Fruit fly (Drosophila melanogaster) whole organism, embryonic: ENCODE data around the gene Mst85C.

ENCODE experiments used
- CG14050 ChIP-seq: fragments of 200-800 bp; sonication (Bioruptor generic); IDR thresholded peaks from 3 replicates; pipeline ENCODE4 v1.3.6; 2022; ENCODE audit warnings: missing biosample characterization, missing genetic modification characterization
- CG14667 ChIP-seq: fragments of 200-800 bp; sonication (Bioruptor generic); IDR thresholded peaks from 2 replicates; pipeline ENCODE4 v1.3.6; 2022; ENCODE audit warnings: missing biosample characterization, missing genetic modification characterization
- CG15073 ChIP-seq: fragments of 200-800 bp; sonication (Bioruptor generic); optimal IDR thresholded peaks from 2 replicates; lab custom pipeline; 2016; ENCODE audit warnings: missing biosample characterization, missing genetic modification characterization
- CG1647 ChIP-seq: fragments of 200-800 bp; sonication (Bioruptor generic); optimal IDR thresholded peaks from 3 replicates; lab custom pipeline; 2016; ENCODE audit warnings: missing biosample characterization, missing genetic modification characterization
- CG16815 ChIP-seq: fragments of 200-800 bp; sonication (Bioruptor generic); optimal IDR thresholded peaks from 3 replicates; lab custom pipeline; 2017; ENCODE audit warnings: missing biosample characterization, mild to moderate bottlenecking, missing genetic modification characterization
- CG16863 ChIP-seq: fragments of 200-800 bp; sonication (Bioruptor generic); optimal IDR thresholded peaks from 3 replicates; lab custom pipeline; 2016; ENCODE audit warnings: missing biosample characterization, missing genetic modification characterization
- CG17612 ChIP-seq: fragments of 200-800 bp; sonication (Bioruptor generic); IDR thresholded peaks from 2 replicates; pipeline ENCODE4 v1.3.6; 2022; ENCODE audit warnings: missing biosample characterization, missing genetic modification characterization
- CG17829 ChIP-seq: fragments of 200-800 bp; optimal IDR thresholded peaks from 2 replicates; lab custom pipeline; 2019; ENCODE audit warnings: missing biosample characterization, mild to moderate bottlenecking, missing genetic modification characterization, moderate library complexity
- CG18011 ChIP-seq: fragments of 200-800 bp; sonication (Bioruptor generic); optimal IDR thresholded peaks from 2 replicates; lab custom pipeline; 2017; ENCODE audit warnings: missing biosample characterization, missing genetic modification characterization, mild to moderate bottlenecking, moderate library complexity, missing genotype
- CG32772 ChIP-seq: fragments of 200-800 bp; sonication (Bioruptor generic); IDR thresholded peaks from 2 replicates; pipeline ENCODE4 v1.3.6; 2022; ENCODE audit warnings: missing biosample characterization, missing genetic modification characterization
- CG4328 ChIP-seq: fragments of 200-800 bp; sonication (Bioruptor generic); optimal IDR thresholded peaks from 3 replicates; lab custom pipeline; 2017; ENCODE audit warnings: missing biosample characterization, missing genetic modification reagents, missing genetic modification characterization
- CG4424 ChIP-seq: fragments of 200-800 bp; sonication (Bioruptor generic); optimal IDR thresholded peaks from 3 replicates; lab custom pipeline; 2016; ENCODE audit warnings: missing biosample characterization, missing genetic modification characterization
- CG5180 ChIP-seq: fragments of 200-800 bp; sonication (Bioruptor generic); optimal IDR thresholded peaks from 3 replicates; lab custom pipeline; 2017; ENCODE audit warnings: missing biosample characterization, missing genetic modification characterization, mild to moderate bottlenecking, moderate library complexity, missing genetic modification reagents
- CG6765 ChIP-seq: fragments of 200-800 bp; sonication (Bioruptor generic); optimal IDR thresholded peaks from 3 replicates; lab custom pipeline; 2017; ENCODE audit warnings: missing biosample characterization, mild to moderate bottlenecking, missing genetic modification characterization
- CG7556 ChIP-seq: fragments of 200-800 bp; sonication (Bioruptor generic); optimal IDR thresholded peaks from 2 replicates; lab custom pipeline; 2017; ENCODE audit warnings: missing biosample characterization, mild to moderate bottlenecking, missing genetic modification characterization
- CG8290 ChIP-seq, 3 experiments: fragments of 200-800 bp; sonication (Bioruptor generic); optimal IDR thresholded peaks; 2 replicates each; lab custom pipeline; 2016 to 2019; ENCODE audit warnings: missing biosample characterization in 3 of 3, missing genetic modification characterization in 3 of 3, mild to moderate bottlenecking in 2 of 3, moderate library complexity in 1 of 3
- CG9727 ChIP-seq: fragments of 200-800 bp; sonication (Bioruptor generic); optimal IDR thresholded peaks from 3 replicates; lab custom pipeline; 2017; ENCODE audit warnings: missing biosample characterization, mild to moderate bottlenecking, missing genetic modification characterization
- CG9876 ChIP-seq: fragments of 200-800 bp; sonication (Bioruptor generic); optimal IDR thresholded peaks from 2 replicates; lab custom pipeline; 2016; ENCODE audit warnings: missing biosample characterization, missing genetic modification characterization
- CHES-1-like ChIP-seq: fragments of 200-800 bp; sonication (Bioruptor generic); optimal IDR thresholded peaks from 2 replicates; lab custom pipeline; 2016; ENCODE audit warnings: missing biosample characterization, missing genetic modification characterization
- D19A ChIP-seq: fragments of 200-800 bp; optimal IDR thresholded peaks from 3 replicates; lab custom pipeline; 2019; ENCODE audit warnings: missing biosample characterization, mild to moderate bottlenecking, missing genetic modification characterization, moderate library complexity
- Dad ChIP-seq: fragments of 200-800 bp; sonication (Bioruptor generic); optimal IDR thresholded peaks from 3 replicates; lab custom pipeline; 2016; ENCODE audit warnings: missing biosample characterization, missing genetic modification characterization
- Drgx ChIP-seq: fragments of 200-800 bp; sonication (Bioruptor generic); IDR thresholded peaks from 2 replicates; pipeline ENCODE4 v1.3.6; 2022; ENCODE audit warnings: missing biosample characterization, missing genetic modification characterization
- GATAe ChIP-seq: fragments of 200-800 bp; sonication (Bioruptor generic); conservative IDR thresholded peaks from 2 replicates; pipeline ENCODE4 v1.3.6; 2022; ENCODE audit warnings: missing biosample characterization, missing genetic modification characterization
- HmgD ChIP-seq: fragments of 200-800 bp; sonication (Bioruptor generic); optimal IDR thresholded peaks from 3 replicates; lab custom pipeline; 2016; ENCODE audit warnings: missing biosample characterization, missing genetic modification characterization
- Hr39 ChIP-seq: fragments of >200 bp; optimal IDR thresholded peaks from 2 replicates; lab custom pipeline; 2017
- Kr ChIP-seq: fragments of 200-800 bp; sonication (Bioruptor generic); optimal IDR thresholded peaks from 2 replicates; lab custom pipeline; 2017; ENCODE audit warnings: missing biosample characterization, mild to moderate bottlenecking, missing genetic modification characterization
- Med ChIP-seq: fragments of 200-800 bp; sonication (Bioruptor generic); peaks from one replicate; lab custom pipeline; 2016; ENCODE audit warnings: missing biosample characterization, missing genetic modification characterization, mild to moderate bottlenecking, inconsistent platforms, moderate library complexity
- NC2β ChIP-seq: fragments of 200-800 bp; sonication (Bioruptor generic); optimal IDR thresholded peaks from 2 replicates; lab custom pipeline; 2016; ENCODE audit warnings: missing biosample characterization, missing genetic modification characterization
- Neu2 ChIP-seq: fragments of 200-800 bp; sonication (Bioruptor generic); optimal IDR thresholded peaks from 3 replicates; lab custom pipeline; 2016; ENCODE audit warnings: missing biosample characterization, missing genetic modification characterization, borderline replicate concordance
- Side ChIP-seq: fragments of 200-800 bp; sonication (Bioruptor generic); optimal IDR thresholded peaks from 2 replicates; lab custom pipeline; 2016; ENCODE audit warnings: missing biosample characterization, missing genetic modification characterization
- al ChIP-seq: fragments of 200-800 bp; sonication (Bioruptor generic); IDR thresholded peaks from 2 replicates; pipeline ENCODE4 v1.3.6; 2022; ENCODE audit warnings: missing biosample characterization, missing genetic modification characterization
- bowl ChIP-seq: fragments of 200-800 bp; sonication (Bioruptor generic); IDR thresholded peaks from 2 replicates; pipeline ENCODE4 v1.3.6; 2022; ENCODE audit warnings: missing biosample characterization, missing genetic modification characterization
- bsh ChIP-seq, 2 experiments: fragments of 200-800 bp; sonication (Bioruptor generic); optimal IDR thresholded peaks; 2 replicates each; lab custom pipeline; 2017 to 2018; ENCODE audit warnings: mild to moderate bottlenecking in 2 of 2, missing biosample characterization in 2 of 2, missing genetic modification characterization in 2 of 2, moderate library complexity in 1 of 2
- cato ChIP-seq: fragments of 200-800 bp; sonication (Bioruptor generic); optimal IDR thresholded peaks from 2 replicates; lab custom pipeline; 2016; ENCODE audit warnings: missing biosample characterization, missing genetic modification characterization, borderline replicate concordance
- chn ChIP-seq: fragments of 200-800 bp; sonication (Bioruptor generic); optimal IDR thresholded peaks from 2 replicates; lab custom pipeline; 2016; ENCODE audit warnings: missing biosample characterization, missing genetic modification characterization
- crp ChIP-seq, 2 experiments: fragments of 200-800 bp; sonication (Bioruptor generic); optimal IDR thresholded peaks; 2 replicates in 1 of 2; 3 replicates in 1 of 2; lab custom pipeline; 2017; ENCODE audit warnings: missing biosample characterization in 2 of 2, missing genetic modification characterization in 2 of 2, mild to moderate bottlenecking in 1 of 2, moderate library complexity in 1 of 2
- danr ChIP-seq: fragments of 200-800 bp; sonication (Bioruptor generic); IDR thresholded peaks from 2 replicates; pipeline ENCODE4 v1.3.6; 2022; ENCODE audit warnings: missing biosample characterization, missing genetic modification characterization
- fd64A ChIP-seq: fragments of 200-800 bp; sonication (Bioruptor generic); optimal IDR thresholded peaks from 3 replicates; lab custom pipeline; 2018; ENCODE audit warnings: missing biosample characterization, mild to moderate bottlenecking, missing genetic modification characterization
- gem ChIP-seq: fragments of 200-800 bp; sonication (Bioruptor generic); optimal IDR thresholded peaks from 2 replicates; lab custom pipeline; 2019; ENCODE audit warnings: missing biosample characterization, mild to moderate bottlenecking, missing genetic modification characterization, moderate library complexity
- hb ChIP-seq: fragments of 200-800 bp; sonication (Bioruptor generic); IDR thresholded peaks from 3 replicates; pipeline ENCODE4 v1.3.6; 2022; ENCODE audit warnings: missing biosample characterization, missing genetic modification characterization; ENCODE audit not compliant: partially characterized antibody
- hkb ChIP-seq, 2 experiments: fragments of 200-800 bp in 1 of 2; fragments of >200 bp in 1 of 2; sonication (Bioruptor generic) in 1 of 2; IDR thresholded peaks in 1 of 2; optimal IDR thresholded peaks in 1 of 2; 2 replicates each; pipeline versions ENCODE4 v1.3.6 to Lab custom; 2017 to 2022; ENCODE audit warnings: missing biosample characterization in 1 of 2, missing genetic modification characterization in 1 of 2
- inv ChIP-seq: fragments of 200-800 bp; sonication (Bioruptor generic); IDR thresholded peaks from 2 replicates; pipeline ENCODE4 v1.3.6; 2022; ENCODE audit warnings: missing biosample characterization, missing genetic modification characterization; ENCODE audit not compliant: partially characterized antibody
- nerfin-1 ChIP-seq: fragments of 200-800 bp; sonication (Bioruptor generic); optimal IDR thresholded peaks from 3 replicates; lab custom pipeline; 2019; ENCODE audit warnings: missing biosample characterization, mild to moderate bottlenecking, missing genetic modification characterization, moderate library complexity
- nerfin-2 ChIP-seq: fragments of 200-800 bp; sonication (Bioruptor generic); IDR thresholded peaks from 2 replicates; pipeline ENCODE4 v1.3.6; 2022; ENCODE audit warnings: missing biosample characterization, missing genetic modification characterization; ENCODE audit not compliant: partially characterized antibody
- phol ChIP-seq: fragments of 200-800 bp; sonication (Bioruptor generic); optimal IDR thresholded peaks from 3 replicates; lab custom pipeline; 2018; ENCODE audit warnings: missing biosample characterization, mild to moderate bottlenecking, missing genetic modification characterization, moderate library complexity
- prd ChIP-seq, 3 experiments: fragments of >200 bp in 2 of 3; fragments of 200-800 bp in 1 of 3; sonication (Bioruptor generic) in 1 of 3; optimal IDR thresholded peaks in 2 of 3; IDR thresholded peaks in 1 of 3; 2 replicates in 2 of 3; 3 replicates in 1 of 3; pipeline versions ENCODE4 v1.3.6 to Lab custom; 2017 to 2022; ENCODE audit warnings: missing biosample characterization in 1 of 3, missing genetic modification characterization in 1 of 3
- shn ChIP-seq: fragments of 200-800 bp; sonication (Bioruptor generic); optimal IDR thresholded peaks from 3 replicates; lab custom pipeline; 2016; ENCODE audit warnings: missing biosample characterization, missing genetic modification characterization
- sim ChIP-seq: fragments of 200-800 bp; sonication (Bioruptor generic); IDR thresholded peaks from 2 replicates; pipeline ENCODE4 v1.3.6; 2022; ENCODE audit warnings: missing biosample characterization, missing genetic modification characterization
- sr ChIP-seq: fragments of 200-800 bp; sonication (Bioruptor generic); IDR thresholded peaks from 3 replicates; pipeline ENCODE4 v1.3.6; 2022; ENCODE audit warnings: missing biosample characterization, missing genetic modification characterization
- trem ChIP-seq: fragments of 200-800 bp; optimal IDR thresholded peaks from 3 replicates; lab custom pipeline; 2019; ENCODE audit warnings: missing biosample characterization, mild to moderate bottlenecking, missing genetic modification characterization, moderate library complexity

The Mst85C gene

dm6 chr3R:9006129-9006528 is 42.3 kb upstream of the Mst85C start, which contains the start of the genes Prosbeta3 and Iru (continued):
- TF ChIP-seq inv = no peak
- TF ChIP-seq CG15073 (GFP tag; lab: Kevin White, UChicago) = no peak
- TF ChIP-seq danr = no peak
- no peak for TF ChIP-seq NC2β (GFP tag; lab: Kevin White, UChicago)
- no peak for TF ChIP-seq CG16815 (GFP tag; lab: Kevin White, UChicago)
- TF ChIP-seq bsh (GFP tag; optimal IDR thresholded peaks at IDR 0.05; lab: Kevin White, UChicago) = no peak
- no peak for TF ChIP-seq CG17612
- no peak for TF ChIP-seq HmgD (GFP tag; lab: Kevin White, UChicago)
- TF ChIP-seq Side (GFP tag; lab: Kevin White, UChicago) = no peak
- TF ChIP-seq CG4328 = no peak
- no peak for TF ChIP-seq cato (GFP tag; lab: Kevin White, UChicago)
- TF ChIP-seq CG6765 (GFP tag; lab: Kevin White, UChicago) = no peak
- no peak for TF ChIP-seq nerfin-2 (GFP tag; lab: Robert Waterston, UW)
- TF ChIP-seq CG5180 (GFP tag; lab: Kevin White, UChicago) = no peak
- no peak for TF ChIP-seq CG4424 (GFP tag; lab: Kevin White, UChicago)
- TF ChIP-seq prd (optimal IDR thresholded peaks at IDR 0.05; lab: Kevin White, UChicago) = no peak
- no peak for TF ChIP-seq prd (GFP tag; IDR thresholded peaks at IDR 0.05; lab: Robert Waterston, UW)
- no peak for TF ChIP-seq nerfin-1 (tag; lab: Kevin White, UChicago)
- peak; percentile 83 for TF ChIP-seq Med (GFP tag; lab: Kevin White, UChicago)
- TF ChIP-seq hkb (optimal IDR thresholded peaks at IDR 0.05; lab: Kevin White, UChicago) = peak; percentile 79
- no peak for TF ChIP-seq hkb (GFP tag; IDR thresholded peaks at IDR 0.05; lab: Robert Waterston, UW)
- no peak for TF ChIP-seq CG1647 (GFP tag; lab: Kevin White, UChicago)
- TF ChIP-seq Neu2 = no peak
- TF ChIP-seq GATAe = no peak
- no peak for TF ChIP-seq CG7556 (GFP tag; lab: Kevin White, UChicago)
- TF ChIP-seq CG17829 (tag; lab: Kevin White, UChicago) = peak; percentile 42
- TF ChIP-seq trem (tag; lab: Kevin White, UChicago) = peak; percentile 78
- no peak for TF ChIP-seq CG16863 (GFP tag; lab: Kevin White, UChicago)
- peak; percentile 56 for TF ChIP-seq phol
- no peak for TF ChIP-seq al (GFP tag; lab: Robert Waterston, UW)
- TF ChIP-seq CG32772 (GFP tag; lab: Robert Waterston, UW) = no peak
- TF ChIP-seq CG9876 (GFP tag; lab: Kevin White, UChicago) = no peak
- no peak for TF ChIP-seq bowl (GFP tag; lab: Robert Waterston, UW)
- no peak for TF ChIP-seq Dad
- TF ChIP-seq sr (GFP tag; lab: Robert Waterston, UW) = no peak
- TF ChIP-seq CG14050 = no peak
- no peak for TF ChIP-seq D19A (tag; lab: Kevin White, UChicago)
- TF ChIP-seq crp (GFP tag; optimal IDR thresholded peaks at IDR 0.05; lab: Kevin White, UChicago) = peak in 1 of 2 experiments; percentile 34
- no peak for TF ChIP-seq fd64A (GFP tag; lab: Kevin White, UChicago)
- TF ChIP-seq CG9727 (GFP tag; lab: Kevin White, UChicago) = no peak
- no peak for TF ChIP-seq CG18011 (GFP tag; lab: Kevin White, UChicago)
- TF ChIP-seq CG14667 = no peak
- no peak for TF ChIP-seq hb (GFP tag; lab: Robert Waterston, UW)
- no peak for TF ChIP-seq Kr (GFP tag; lab: Kevin White, UChicago)
- no peak for TF ChIP-seq sim (GFP tag; lab: Robert Waterston, UW)
- TF ChIP-seq Drgx = no peak
- TF ChIP-seq shn (GFP tag; lab: Kevin White, UChicago) = no peak
- TF ChIP-seq gem (tag; lab: Kevin White, UChicago) = no peak
- TF ChIP-seq Hr39 = no peak
- peak; percentile 12 for TF ChIP-seq CG8290 (GFP tag; optimal IDR thresholded peaks at IDR 0.05; lab: Kevin White, UChicago)
- TF ChIP-seq CG8290 (tag; optimal IDR thresholded peaks at IDR 0.05; lab: Kevin White, UChicago) = no peak
- no peak for TF ChIP-seq CHES-1-like (GFP tag; lab: Kevin White, UChicago)
- TF ChIP-seq chn (GFP tag; lab: Kevin White, UChicago) = no peak
